Worm (Caenorhabditis elegans): ENCODE measurements around the gene F54E4.2.
A peak's percentile ranks its signal among the peaks of the same experiment; 100 is the strongest.

The F54E4.2 gene

DNA sequence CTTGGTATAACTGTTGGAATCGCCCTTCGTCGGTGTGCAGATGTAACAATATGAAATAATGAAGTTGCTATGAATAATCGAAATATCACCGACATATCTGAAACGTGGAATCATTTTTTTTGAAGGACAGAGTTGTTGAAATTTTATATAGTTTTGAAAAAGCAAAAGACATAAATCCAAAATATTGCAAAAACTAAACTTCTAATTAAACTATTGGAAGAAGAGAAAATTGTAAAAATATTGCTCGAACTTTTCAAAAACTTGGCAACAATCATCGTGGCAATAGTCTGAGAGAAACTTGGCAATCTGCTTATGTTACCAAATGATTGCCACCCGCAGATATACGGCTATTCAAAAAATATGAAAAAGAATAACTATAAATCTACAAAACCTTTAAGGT, 16.7 kb upstream of the F54E4.2 start, which contains the start of gene F54E4.4:
TSS of gene F54E4.4 (minus strand) at position 101 of the 400 bp plus-strand sequence.
- TF ChIP-seq nhr-11 (tag; optimal IDR thresholded peaks at IDR 0.05) (no peak), ceh-16 (tag; optimal IDR thresholded peaks at IDR 0.05) (no peak), skn-1 (tag; optimal IDR thresholded peaks at IDR 0.05) (no peak), ztf-11 (tag; optimal IDR thresholded peaks at IDR 0.05) (no peak), nhr-77 (tag; optimal IDR thresholded peaks at IDR 0.05) (no peak), peb-1 (tag; optimal IDR thresholded peaks at IDR 0.05) (no peak), lsy-2 (tag; optimal IDR thresholded peaks at IDR 0.05) (no peak)

- TF ChIP-seq sem-4 (tag; optimal IDR thresholded peaks at IDR 0.05) (peak; percentile 20), lin-13 (GFP tag; optimal IDR thresholded peaks at IDR 0.05) (no peak), nhr-129 (tag; optimal IDR thresholded peaks at IDR 0.05) (peak; percentile 68), crh-2 (tag; optimal IDR thresholded peaks at IDR 0.05) (peak; percentile 59), F13H6.1 (tag; optimal IDR thresholded peaks at IDR 0.05) (peak; percentile 52), lsy-2 (tag; optimal IDR thresholded peaks at IDR 0.05) (peak; percentile 12 to 38), alr-1 (tag; optimal IDR thresholded peaks at IDR 0.05) (no peak), fos-1 (tag; optimal IDR thresholded peaks at IDR 0.05) (peak; percentile 4), blmp-1 (tag; optimal IDR thresholded peaks at IDR 0.05; ENCODE audit: insufficient read depth) (no peak), zag-1 (tag; optimal IDR thresholded peaks at IDR 0.05) (peak; percentile 79), nhr-6 (tag; optimal IDR thresholded peaks at IDR 0.05) (no peak), R02D3.7 (tag; optimal IDR thresholded peaks at IDR 0.05) (no peak), sma-9 (GFP tag; optimal IDR thresholded peaks at IDR 0.05) (no peak), sma-9 (tag; optimal IDR thresholded peaks at IDR 0.05) (no peak), nhr-10 (tag; optimal IDR thresholded peaks at IDR 0.05) (no peak), ama-1 (optimal IDR thresholded peaks at IDR 0.05) (no peak), unc-55 (GFP tag; optimal IDR thresholded peaks at IDR 0.05) (peak; percentile 65), C34F6.9 (tag; optimal IDR thresholded peaks at IDR 0.05) (peak; percentile 74), nhr-77 (tag; optimal IDR thresholded peaks at IDR 0.05) (no peak), Y55F3AM.14 (GFP tag; optimal IDR thresholded peaks at IDR 0.05) (peak; percentile 3), ceh-82 (tag; optimal IDR thresholded peaks at IDR 0.05) (peak; percentile 5), lin-11 (tag; optimal IDR thresholded peaks at IDR 0.05) (peak; percentile 59)
These were observed 11.2 kb upstream of the F54E4.2 start for ce11 chrX:14639941-14640340.

DNA sequence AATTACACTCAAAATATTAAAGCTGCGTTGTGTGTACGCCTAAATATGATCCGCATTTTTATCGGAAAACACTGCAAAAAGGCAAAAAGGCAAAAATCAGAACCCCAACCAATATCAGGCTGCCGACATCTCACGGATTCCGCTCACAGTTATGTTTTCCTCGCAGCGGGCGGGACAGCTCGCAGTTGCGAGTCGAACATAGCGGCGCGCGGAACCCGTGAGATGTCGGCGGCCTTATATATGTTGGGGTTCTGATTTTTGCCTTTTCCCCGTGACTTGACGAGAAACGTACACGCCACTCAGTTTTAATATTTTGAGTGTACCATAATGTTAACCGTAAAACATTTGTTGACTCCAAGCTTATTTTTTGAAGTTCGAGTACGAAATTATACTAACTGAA, 8.7 kb upstream of the F54E4.2 start:
- peak; percentile 85 for TF ChIP-seq snpc-4 (tag; optimal IDR thresholded peaks at IDR 0.05)
- no peak for TF ChIP-seq egl-27 (tag; optimal IDR thresholded peaks at IDR 0.05)

DNA sequence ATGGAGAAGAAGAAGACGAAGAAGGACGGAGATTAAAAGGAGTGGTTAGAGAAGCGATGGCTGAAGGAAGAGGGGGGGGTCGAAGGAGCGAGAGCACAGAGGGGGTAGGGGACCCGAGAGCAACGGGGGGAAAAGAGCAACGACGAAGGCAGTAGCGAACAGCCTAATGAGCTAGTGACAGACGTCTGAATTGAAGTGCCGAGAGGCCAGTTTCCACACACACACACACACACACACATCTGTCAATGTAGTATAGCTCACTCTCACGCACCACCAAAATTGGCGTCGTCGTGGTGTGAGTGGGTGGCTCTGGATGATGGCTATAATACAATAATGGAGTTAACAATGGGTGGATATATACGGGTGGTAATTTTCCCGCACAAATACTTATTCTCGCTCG, 8.0 kb upstream of the F54E4.2 start:
- TF ChIP-seq nhr-129 (tag; optimal IDR thresholded peaks at IDR 0.05) (peak; percentile 27), lin-11 (tag; optimal IDR thresholded peaks at IDR 0.05) (peak; percentile 57), Y55F3AM.14 (GFP tag; optimal IDR thresholded peaks at IDR 0.05) (peak; percentile 18), lin-13 (GFP tag; optimal IDR thresholded peaks at IDR 0.05) (peak; percentile 29), lin-39 (tag; optimal IDR thresholded peaks at IDR 0.05) (no peak), aly-2 (tag; optimal IDR thresholded peaks at IDR 0.05) (no peak), C34F6.9 (tag; optimal IDR thresholded peaks at IDR 0.05) (peak; percentile 45), zag-1 (tag; optimal IDR thresholded peaks at IDR 0.05) (peak; percentile 59), unc-55 (GFP tag; optimal IDR thresholded peaks at IDR 0.05) (peak; percentile 54), sma-9 (GFP tag; optimal IDR thresholded peaks at IDR 0.05) (peak; percentile 18), sma-9 (tag; optimal IDR thresholded peaks at IDR 0.05) (no peak), crh-2 (tag; optimal IDR thresholded peaks at IDR 0.05) (peak; percentile 18), sma-3 (GFP tag; optimal IDR thresholded peaks at IDR 0.05) (no peak)

DNA sequence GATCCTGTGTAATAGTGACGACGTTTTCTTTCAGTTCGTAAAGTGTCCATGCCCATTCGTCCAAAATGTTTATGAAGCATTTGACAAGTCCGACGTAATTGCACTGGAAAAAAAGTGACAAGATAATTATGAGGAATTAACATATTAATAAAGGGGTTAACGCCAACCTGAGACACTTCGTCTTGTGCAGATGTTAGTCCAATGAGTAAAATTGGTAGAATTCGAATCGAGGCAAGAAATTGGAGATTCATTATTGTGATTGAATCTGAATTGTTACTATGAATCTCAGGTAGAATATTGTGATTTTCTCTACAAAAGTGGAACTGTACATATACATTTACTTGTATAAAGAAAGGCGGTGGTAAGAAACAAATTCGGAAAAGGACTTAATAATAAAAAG, 7.4 kb upstream of the F54E4.2 start, which contains the start of gene F54E4.3:
TSS of gene F54E4.3 (minus strand) at position 265 of the 400 bp plus-strand sequence.
- TF ChIP-seq nhr-237 (tag; optimal IDR thresholded peaks at IDR 0.05), result no peak
- TF ChIP-seq fos-1 (tag; optimal IDR thresholded peaks at IDR 0.05), result no peak
- no peak for TF ChIP-seq peb-1 (tag; optimal IDR thresholded peaks at IDR 0.05)
- no peak for TF ChIP-seq skn-1 (tag; optimal IDR thresholded peaks at IDR 0.05)
- TF ChIP-seq nhr-10 (tag; optimal IDR thresholded peaks at IDR 0.05), result no peak
- no peak for TF ChIP-seq elt-3 (tag; optimal IDR thresholded peaks at IDR 0.05)
- no peak for TF ChIP-seq ama-1 (optimal IDR thresholded peaks at IDR 0.05)
- TF ChIP-seq nhr-12 (tag; optimal IDR thresholded peaks at IDR 0.05), result no peak
- no peak for TF ChIP-seq snpc-4 (tag; optimal IDR thresholded peaks at IDR 0.05)

Measured in whole organism, L2 larva.